Worm (Caenorhabditis elegans) whole organism, midembryonic: ENCODE measurements around the gene ugt-4.

Experiments
- cog-1 ChIP-seq: sonication (generic microtip); optimal IDR thresholded peaks from 2 replicates; lab custom pipeline; 2016; ENCODE audit warnings: missing genetic modification characterization, missing compliant biosample characterization
- flt-1 ChIP-seq: fragments of 200-800 bp; sonication (Bioruptor generic); IDR thresholded peaks from 2 replicates; pipeline ENCODE4 v1.3.6; 2022; ENCODE audit warnings: missing genetic modification characterization, missing compliant biosample characterization
- tab-1 ChIP-seq: fragments of 200-800 bp; sonication (Bioruptor generic); IDR thresholded peaks from 2 replicates; pipeline ENCODE4 v1.3.6; 2022; ENCODE audit warnings: missing genetic modification characterization, missing compliant biosample characterization
- ztf-23 ChIP-seq: fragments of 200-800 bp; sonication (Bioruptor generic); IDR thresholded peaks from 2 replicates; pipeline ENCODE4 v1.3.6; 2022; ENCODE audit warnings: missing genetic modification reagents, missing genetic modification characterization, missing compliant biosample characterization
- ztf-29 ChIP-seq: fragments of 200-800 bp; sonication (Bioruptor generic); IDR thresholded peaks from 2 replicates; pipeline ENCODE4 v1.3.6; 2022; ENCODE audit warnings: missing genetic modification reagents, missing genetic modification characterization, missing compliant biosample characterization

- no peak for TF ChIP-seq ztf-29 (GFP tag; lab: Robert Waterston, UW)
- TF ChIP-seq tab-1: no peak
- TF ChIP-seq ztf-23 (GFP tag; lab: Robert Waterston, UW): no peak
- no peak for TF ChIP-seq flt-1 (GFP tag; lab: Robert Waterston, UW)
- no peak for TF ChIP-seq cog-1 (tag; lab: Kevin White, UChicago)
Measured at ce11 chrV:12788451-12788850, 6.7 kb downstream of the ugt-4 start, which contains the start of gene srbc-44.
